Worm (Caenorhabditis elegans): ENCODE results near the gene mstr-2.

The mstr-2 gene

DNA sequence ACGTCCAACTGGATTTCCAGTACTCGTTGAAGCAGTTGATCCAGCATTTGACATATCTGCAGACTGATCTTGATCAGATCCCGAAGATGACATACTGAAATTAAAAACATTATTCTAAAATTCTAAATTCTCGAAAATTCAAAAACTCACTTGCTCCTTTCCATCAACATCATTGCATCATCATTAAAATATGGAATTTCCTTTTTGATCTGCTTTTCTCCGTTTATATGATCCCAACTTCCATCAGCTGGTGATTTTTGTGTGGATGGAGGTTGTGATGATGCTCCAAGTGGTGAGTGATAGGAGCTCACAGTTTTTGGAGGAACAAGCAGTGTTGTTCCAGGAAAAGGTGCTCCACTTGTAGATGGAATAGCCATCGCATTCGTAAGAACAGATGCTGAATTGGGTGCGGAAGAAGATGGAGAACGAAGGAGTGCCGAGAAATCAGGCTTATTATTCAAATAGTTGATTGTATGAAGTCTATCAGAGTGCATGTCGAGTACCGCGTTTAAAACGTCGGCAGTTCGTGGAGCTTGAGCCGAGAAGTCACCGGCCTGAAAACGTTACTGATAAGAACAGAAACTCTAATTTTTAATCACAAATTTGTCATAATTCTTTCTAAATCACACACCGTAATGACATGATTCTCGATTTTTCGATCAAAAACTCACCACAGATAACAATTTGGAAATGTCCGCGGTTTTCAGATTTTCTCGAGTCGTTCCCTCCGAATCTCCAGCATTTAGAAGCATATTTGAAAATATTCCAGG lies 24.3 kb downstream of the mstr-2 start:
- TF ChIP-seq ceh-13 (GFP tag; optimal IDR thresholded peaks at IDR 0.05) (no peak), scrt-1 (GFP tag; IDR thresholded peaks at IDR 0.05) (no peak), aly-1 (tag; optimal IDR thresholded peaks at IDR 0.05) (no peak), hmg-4 (GFP tag; optimal IDR thresholded peaks at IDR 0.05) (no peak), tbx-37 (GFP tag; conservative IDR thresholded peaks at IDR 0.05) (no peak), B0310.2 (tag; optimal IDR thresholded peaks at IDR 0.05) (no peak), pes-1 (GFP tag; IDR thresholded peaks at IDR 0.05) (no peak), hmbx-1 (tag; optimal IDR thresholded peaks at IDR 0.05) (no peak), hnd-1 (tag; optimal IDR thresholded peaks at IDR 0.05) (no peak), flt-1 (GFP tag; IDR thresholded peaks at IDR 0.05) (no peak), ets-7 (tag; optimal IDR thresholded peaks at IDR 0.05) (no peak), tbx-11 (GFP tag; IDR thresholded peaks at IDR 0.05) (no peak), F13C5.2 (tag; optimal IDR thresholded peaks at IDR 0.05) (no peak), ceh-36 (tag; optimal IDR thresholded peaks at IDR 0.05) (no peak)

DNA sequence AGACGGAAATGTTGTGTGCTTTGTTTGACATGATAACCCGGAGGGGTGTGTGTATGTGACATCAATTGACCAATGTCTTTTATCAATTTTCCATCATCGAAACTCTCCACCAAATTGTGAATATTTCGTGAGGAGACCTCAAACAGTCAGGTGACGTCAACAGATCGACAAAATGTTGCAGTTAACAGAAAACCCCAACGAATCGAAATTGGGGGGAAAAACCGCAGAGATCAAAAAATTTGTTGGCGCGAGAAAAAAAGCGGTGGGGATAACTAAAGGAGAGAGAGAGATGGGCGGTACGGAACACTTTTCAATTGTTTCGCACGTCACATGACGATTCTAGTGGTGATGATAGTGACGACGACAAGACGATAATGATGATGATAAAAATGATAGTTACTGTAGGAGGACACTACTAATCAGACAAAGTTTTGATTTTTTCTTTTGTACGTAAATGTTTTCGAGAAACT lies 25.7 kb downstream of the mstr-2 start:
- no peak for TF ChIP-seq tbx-37 (GFP tag; conservative IDR thresholded peaks at IDR 0.05)
- no peak for TF ChIP-seq ceh-13 (GFP tag; optimal IDR thresholded peaks at IDR 0.05)
- TF ChIP-seq tbx-11 (GFP tag; IDR thresholded peaks at IDR 0.05): no peak
- no peak for TF ChIP-seq hnd-1 (tag; optimal IDR thresholded peaks at IDR 0.05)
- no peak for TF ChIP-seq aly-1 (tag; optimal IDR thresholded peaks at IDR 0.05)
- no peak for TF ChIP-seq scrt-1 (GFP tag; IDR thresholded peaks at IDR 0.05)
- no peak for TF ChIP-seq pes-1 (GFP tag; IDR thresholded peaks at IDR 0.05)
- no peak for TF ChIP-seq ama-1 (optimal IDR thresholded peaks at IDR 0.05)
- no peak for TF ChIP-seq hmg-4 (GFP tag; optimal IDR thresholded peaks at IDR 0.05)

DNA sequence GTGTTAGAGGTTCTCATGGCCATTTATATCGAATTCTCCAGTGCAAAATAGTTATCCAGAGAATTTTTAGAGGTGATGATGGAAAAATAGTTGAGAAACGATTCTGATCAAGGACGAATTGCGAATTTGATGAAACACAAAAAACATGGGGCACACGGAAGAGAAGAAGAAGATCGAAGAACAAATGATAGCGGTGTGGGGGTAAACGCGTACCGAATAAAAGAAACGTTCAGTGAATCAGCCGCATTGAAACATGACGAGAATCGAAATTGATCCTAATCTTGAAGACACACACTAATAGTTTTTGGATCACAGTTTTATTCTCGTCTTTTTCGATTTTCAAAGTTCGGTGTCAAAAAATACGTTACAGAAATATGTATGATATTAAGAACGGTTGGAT lies 26.3 kb downstream of the mstr-2 start:
- no peak for TF ChIP-seq ceh-36 (tag; optimal IDR thresholded peaks at IDR 0.05)
- TF ChIP-seq scrt-1 (GFP tag; IDR thresholded peaks at IDR 0.05): no peak
- no peak for TF ChIP-seq flt-1 (GFP tag; IDR thresholded peaks at IDR 0.05)
- TF ChIP-seq ets-7 (tag; optimal IDR thresholded peaks at IDR 0.05): no peak
- TF ChIP-seq ama-1 (optimal IDR thresholded peaks at IDR 0.05): no peak

DNA sequence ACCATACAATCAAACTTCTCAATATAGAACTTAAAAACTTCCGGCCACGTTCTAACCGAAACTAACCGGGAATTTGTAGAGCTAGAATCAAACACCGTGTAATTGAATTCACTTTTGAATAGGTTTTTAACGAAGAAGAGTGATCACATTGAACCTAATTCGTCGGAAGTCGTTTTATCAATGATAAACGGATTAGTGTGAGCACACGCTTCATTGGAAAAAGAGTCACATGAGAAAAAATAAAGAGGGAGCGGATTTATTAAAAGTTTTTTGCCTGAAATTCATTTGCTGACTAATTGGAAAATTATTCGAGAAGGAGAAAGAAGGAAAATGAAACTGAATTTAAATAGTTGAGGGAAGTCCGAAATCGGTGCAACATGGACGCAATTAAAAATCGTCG lies 26.8 kb downstream of the mstr-2 start:
- no peak for TF ChIP-seq B0310.2 (tag; optimal IDR thresholded peaks at IDR 0.05)
- TF ChIP-seq sea-1 (GFP tag; conservative IDR thresholded peaks at IDR 0.05): no peak
- no peak for TF ChIP-seq tbx-37 (GFP tag; conservative IDR thresholded peaks at IDR 0.05)
- TF ChIP-seq F13C5.2 (tag; optimal IDR thresholded peaks at IDR 0.05): no peak
- no peak for TF ChIP-seq tra-4 (tag; optimal IDR thresholded peaks at IDR 0.05)
- TF ChIP-seq hmbx-1 (tag; optimal IDR thresholded peaks at IDR 0.05): no peak
- TF ChIP-seq ets-7 (tag; optimal IDR thresholded peaks at IDR 0.05): no peak
- no peak for TF ChIP-seq hmg-4 (GFP tag; optimal IDR thresholded peaks at IDR 0.05)
- no peak for TF ChIP-seq scrt-1 (GFP tag; IDR thresholded peaks at IDR 0.05)
- TF ChIP-seq pes-1 (GFP tag; IDR thresholded peaks at IDR 0.05): no peak
- TF ChIP-seq flt-1 (GFP tag; IDR thresholded peaks at IDR 0.05): no peak
- no peak for TF ChIP-seq aly-1 (tag; optimal IDR thresholded peaks at IDR 0.05)
- TF ChIP-seq ceh-13 (GFP tag; optimal IDR thresholded peaks at IDR 0.05): no peak
- no peak for TF ChIP-seq tbx-11 (GFP tag; IDR thresholded peaks at IDR 0.05)
- TF ChIP-seq hnd-1 (tag; optimal IDR thresholded peaks at IDR 0.05): no peak
- no peak for TF ChIP-seq ceh-36 (tag; optimal IDR thresholded peaks at IDR 0.05)
- TF ChIP-seq ama-1 (optimal IDR thresholded peaks at IDR 0.05): no peak

DNA sequence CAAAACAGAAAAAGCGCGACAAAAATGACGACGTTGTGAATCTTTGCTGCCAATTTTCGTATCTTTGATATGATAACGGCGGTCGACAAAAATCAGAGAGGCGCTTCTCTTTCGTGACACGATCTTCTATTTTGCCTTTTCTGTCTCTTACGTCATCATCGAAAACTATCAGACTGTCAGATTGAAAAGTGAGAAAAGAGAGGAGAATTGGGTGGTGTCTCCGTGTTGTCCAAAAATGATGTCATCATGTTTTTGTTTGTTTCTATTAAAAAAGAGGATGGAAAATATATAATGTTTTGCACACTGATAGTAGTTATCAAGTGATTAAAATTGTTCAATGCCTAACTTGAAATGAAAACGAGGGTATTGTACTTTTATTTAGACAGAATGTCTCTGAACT lies 27.2 kb downstream of the mstr-2 start:
- no peak for TF ChIP-seq ceh-13 (GFP tag; optimal IDR thresholded peaks at IDR 0.05)
- TF ChIP-seq ama-1 (optimal IDR thresholded peaks at IDR 0.05): no peak
- no peak for TF ChIP-seq scrt-1 (GFP tag; IDR thresholded peaks at IDR 0.05)
- no peak for TF ChIP-seq tra-4 (tag; optimal IDR thresholded peaks at IDR 0.05)
- no peak for TF ChIP-seq flt-1 (GFP tag; IDR thresholded peaks at IDR 0.05)
- no peak for TF ChIP-seq ceh-36 (tag; optimal IDR thresholded peaks at IDR 0.05)
- no peak for TF ChIP-seq tbx-11 (GFP tag; IDR thresholded peaks at IDR 0.05)
- no peak for TF ChIP-seq aly-1 (tag; optimal IDR thresholded peaks at IDR 0.05)
- no peak for TF ChIP-seq hmbx-1 (tag; optimal IDR thresholded peaks at IDR 0.05)
- no peak for TF ChIP-seq tbx-37 (GFP tag; conservative IDR thresholded peaks at IDR 0.05)

DNA sequence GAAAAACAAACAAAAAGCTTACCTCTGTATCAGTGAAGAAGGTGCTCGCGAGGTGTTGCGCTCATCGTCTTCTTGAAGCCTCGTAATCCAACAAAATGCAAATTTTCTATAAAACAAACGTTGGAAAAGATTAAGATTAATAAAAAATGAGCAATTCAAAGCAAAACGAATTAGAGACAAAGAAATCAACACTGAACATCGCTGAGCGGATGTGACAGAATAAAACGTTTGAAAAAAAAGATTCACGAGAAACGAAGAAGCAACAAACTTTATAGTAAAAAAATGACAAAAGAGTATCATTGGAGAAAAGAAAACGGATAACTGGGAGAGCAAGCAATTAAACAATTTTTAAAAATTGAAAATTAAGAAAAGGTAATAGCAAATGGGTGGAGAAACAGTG lies 30.0 kb downstream of the mstr-2 start, which contains the start of the genes C07G2.5 and atf-7:
C07G2.5 (minus strand) TSS at position 101 of the 400 bp plus-strand sequence.
atf-7 (minus strand) TSS at position 108 of the 400 bp plus-strand sequence.
- no peak for TF ChIP-seq tbx-37 (GFP tag; conservative IDR thresholded peaks at IDR 0.05)
- no peak for TF ChIP-seq hmbx-1 (tag; optimal IDR thresholded peaks at IDR 0.05)
- TF ChIP-seq ceh-13 (GFP tag; optimal IDR thresholded peaks at IDR 0.05): no peak
- no peak for TF ChIP-seq aly-1 (tag; optimal IDR thresholded peaks at IDR 0.05)
- TF ChIP-seq pes-1 (GFP tag; IDR thresholded peaks at IDR 0.05): no peak
- TF ChIP-seq scrt-1 (GFP tag; IDR thresholded peaks at IDR 0.05): no peak
- TF ChIP-seq sea-1 (GFP tag; conservative IDR thresholded peaks at IDR 0.05): no peak

DNA sequence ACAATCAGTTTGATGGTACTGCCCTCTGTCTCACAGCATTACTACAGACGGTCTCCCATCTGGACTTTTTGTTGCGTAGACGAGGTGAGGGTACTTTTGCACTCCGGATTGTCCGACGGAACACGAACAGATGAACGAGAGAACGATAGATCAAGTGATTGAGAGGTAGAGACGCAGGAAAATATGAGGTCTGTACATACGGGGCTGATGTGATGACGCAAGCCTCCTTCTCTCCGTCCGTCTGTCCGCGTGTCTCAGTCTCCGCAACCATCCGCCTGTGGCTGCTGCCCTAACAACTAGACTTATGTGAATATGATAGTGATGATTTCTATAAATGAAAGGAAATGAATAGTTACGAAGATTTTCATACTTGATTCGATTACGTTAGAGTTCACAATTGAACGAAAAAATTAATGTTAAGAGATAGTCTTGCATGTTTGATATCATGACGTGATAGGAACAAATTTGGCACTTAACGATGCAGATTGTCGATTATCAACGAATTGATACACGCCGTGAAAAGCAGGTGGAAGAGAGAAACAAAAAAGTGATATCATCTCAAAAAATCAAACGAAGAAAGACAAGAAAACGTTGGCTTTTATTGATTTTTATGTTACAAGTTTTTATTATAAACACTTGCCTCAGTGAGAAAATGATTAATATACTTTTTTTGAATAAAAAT lies 33.8 kb downstream of the mstr-2 start:
- peak; percentile 60 for TF ChIP-seq hmg-4 (GFP tag; optimal IDR thresholded peaks at IDR 0.05)
- no peak for TF ChIP-seq tbx-37 (GFP tag; conservative IDR thresholded peaks at IDR 0.05)
- TF ChIP-seq B0310.2 (tag; optimal IDR thresholded peaks at IDR 0.05): peak; percentile 39
